Worm (Caenorhabditis elegans): ENCODE measurements around the gene gtl-2.

DNA sequence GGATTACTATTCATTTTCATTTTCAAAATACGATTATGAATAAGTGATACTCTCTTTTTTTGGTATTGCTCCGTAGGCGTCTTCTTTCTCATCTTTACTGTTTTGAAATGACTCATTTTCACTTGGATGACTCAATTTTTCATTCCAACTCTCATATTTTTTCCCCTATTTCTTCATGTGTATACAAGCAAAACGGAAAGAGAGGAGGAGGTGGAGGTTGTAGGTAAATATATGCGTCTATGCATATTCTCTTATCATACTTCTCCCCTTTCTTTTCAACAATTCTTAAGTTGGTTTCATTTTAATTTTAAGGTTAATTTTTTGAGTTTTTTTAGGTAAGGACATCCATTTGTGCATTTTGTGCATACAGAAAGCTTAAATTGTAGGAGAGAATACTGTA, 12.9 kb downstream of the gtl-2 start:
- TF ChIP-seq ref-1 (GFP tag; conservative IDR thresholded peaks at IDR 0.05) (no peak), klf-2 (GFP tag; conservative IDR thresholded peaks at IDR 0.05) (no peak), T22C8.4 (GFP tag; IDR thresholded peaks at IDR 0.05) (no peak), ztf-29 (GFP tag; IDR thresholded peaks at IDR 0.05) (no peak), flt-1 (GFP tag; IDR thresholded peaks at IDR 0.05) (no peak), tab-1 (GFP tag; IDR thresholded peaks at IDR 0.05) (no peak), cog-1 (tag; optimal IDR thresholded peaks at IDR 0.05) (no peak), med-1 (GFP tag; optimal IDR thresholded peaks at IDR 0.05; ENCODE audit: insufficient read depth) (no peak), ztf-23 (GFP tag; IDR thresholded peaks at IDR 0.05) (no peak)
